Worm (Caenorhabditis elegans): ENCODE data around the gene C50F7.6.

ce11 chrIV:7736616-7737015 is 13.6 kb upstream of the C50F7.6 start:
- TF ChIP-seq ceh-36 (tag; optimal IDR thresholded peaks at IDR 0.05) (no peak), tra-4 (tag; optimal IDR thresholded peaks at IDR 0.05) (no peak), flt-1 (GFP tag; IDR thresholded peaks at IDR 0.05) (no peak), ama-1 (optimal IDR thresholded peaks at IDR 0.05) (no peak)
